Comparison of ENCODE assay signal across 2 fruit fly cellular contexts in genomic region chrX:13236516-13237245, dm6.
TF ChIP-seq lines count a peak whose summit lies in the region.

TSS of gene CG32639 (minus strand) at chrX:13236566.

- TF ChIP-seq CTCF in whole organism, embryonic (GFP tag; optimal IDR thresholded peaks at IDR 0.05; lab: Kevin White, UChicago): no peak

TF ChIP-seq in whole organism, embryonic, 481 proteins besides CTCF, POLR2A, EP300 and RAD21:
- TF ChIP-seq ro (GFP tag; IDR thresholded peaks at IDR 0.05; lab: Robert Waterston, UW): no peak
- TF ChIP-seq CG34376 (GFP tag; optimal IDR thresholded peaks at IDR 0.05; lab: Kevin White, UChicago): peak; percentile 24
- TF ChIP-seq exex (tag; optimal IDR thresholded peaks at IDR 0.05; lab: Kevin White, UChicago): peak; percentile 32
- TF ChIP-seq CG2875 (GFP tag; optimal IDR thresholded peaks at IDR 0.05; lab: Kevin White, UChicago): no peak
- TF ChIP-seq CG5180 (GFP tag; optimal IDR thresholded peaks at IDR 0.05; lab: Kevin White, UChicago): peak; percentile 52
- no peak for TF ChIP-seq cwo (GFP tag; optimal IDR thresholded peaks at IDR 0.05; lab: Kevin White, UChicago)
- TF ChIP-seq MBD-R2 (GFP tag; IDR thresholded peaks at IDR 0.05; lab: Robert Waterston, UW): no peak
- no peak for TF ChIP-seq D (optimal IDR thresholded peaks at IDR 0.05; lab: Kevin White, UChicago)
- no peak for TF ChIP-seq D (GFP tag; optimal IDR thresholded peaks at IDR 0.05; lab: Kevin White, UChicago)
- no peak for TF ChIP-seq CoRest (tag; optimal IDR thresholded peaks at IDR 0.05; lab: Kevin White, UChicago)
- no peak for TF ChIP-seq so (GFP tag; IDR thresholded peaks at IDR 0.05; lab: Robert Waterston, UW)
- no peak for TF ChIP-seq CG8944 (GFP tag; optimal IDR thresholded peaks at IDR 0.05; lab: Kevin White, UChicago)
- TF ChIP-seq sug (tag; optimal IDR thresholded peaks at IDR 0.05; lab: Kevin White, UChicago): peak; percentile 3
- TF ChIP-seq CG11723 (GFP tag; optimal IDR thresholded peaks at IDR 0.05; lab: Kevin White, UChicago): no peak
- no peak for TF ChIP-seq Six4 (GFP tag; optimal IDR thresholded peaks at IDR 0.05; lab: Kevin White, UChicago)
- no peak for TF ChIP-seq CG6654 (GFP tag; optimal IDR thresholded peaks at IDR 0.05; lab: Kevin White, UChicago)
- TF ChIP-seq CG2199 (GFP tag; IDR thresholded peaks at IDR 0.05; lab: Robert Waterston, UW): 0 out of 3 replicates have a peak, but pooled peaks have one; percentile 52
- no peak for TF ChIP-seq CG7839 (tag; optimal IDR thresholded peaks at IDR 0.05; lab: Kevin White, UChicago)
- TF ChIP-seq amos (GFP tag; IDR thresholded peaks at IDR 0.05; lab: Robert Waterston, UW; ENCODE audit: partially characterized antibody): no peak
- TF ChIP-seq Asciz (GFP tag; optimal IDR thresholded peaks at IDR 0.05; lab: Kevin White, UChicago): no peak
- TF ChIP-seq luna (GFP tag; optimal IDR thresholded peaks at IDR 0.05; lab: Kevin White, UChicago): no peak
- no peak for TF ChIP-seq nerfin-1 (tag; optimal IDR thresholded peaks at IDR 0.05; lab: Kevin White, UChicago)
- no peak for TF ChIP-seq CG3281 (GFP tag; optimal IDR thresholded peaks at IDR 0.05; lab: Kevin White, UChicago)
- TF ChIP-seq shn (GFP tag; optimal IDR thresholded peaks at IDR 0.05; lab: Kevin White, UChicago): no peak
- TF ChIP-seq Fer3 (tag; optimal IDR thresholded peaks at IDR 0.05; lab: Kevin White, UChicago): no peak
- TF ChIP-seq Pdp1 (GFP tag; optimal IDR thresholded peaks at IDR 0.05; lab: Kevin White, UChicago): peak in 1 of 2 experiments; percentile 63

TF ChIP-seq in whole organism, prepupa, 60 proteins besides CTCF, POLR2A, EP300 and RAD21:
- peak; percentile 13 for TF ChIP-seq fkh (GFP tag; optimal IDR thresholded peaks at IDR 0.05; lab: Kevin White, UChicago)
- TF ChIP-seq cyc (GFP tag; optimal IDR thresholded peaks at IDR 0.05; lab: Kevin White, UChicago): no peak
